Fruit fly (Drosophila melanogaster): Measurements from ENCODE around the gene CG12974.

DNA sequence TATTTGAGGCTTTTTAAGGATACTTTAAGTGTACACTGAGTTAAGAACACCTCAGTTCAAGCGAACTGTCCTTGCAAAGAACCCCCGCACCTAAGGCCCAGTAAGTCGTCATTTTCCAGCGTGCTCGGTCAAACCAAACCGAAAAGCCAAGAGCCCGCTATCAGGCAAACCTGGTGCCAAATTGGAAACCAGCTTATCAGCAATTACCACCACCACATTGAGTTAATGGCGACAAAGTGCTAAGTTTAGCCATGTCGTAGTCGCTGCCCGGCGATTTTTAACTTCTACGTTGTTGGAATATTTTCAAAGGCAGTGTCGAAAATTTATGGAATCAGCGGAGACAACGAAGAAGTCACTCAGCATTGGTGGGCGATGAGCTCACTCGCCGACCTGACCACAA lies 3.0 kb downstream of the CG12974 start:
- TF ChIP-seq CTCF (optimal IDR thresholded peaks at IDR 0.05) (no peak), CG8478 (optimal IDR thresholded peaks at IDR 0.05) (no peak)
